Worm (Caenorhabditis elegans) whole organism, L3 larva: ENCODE data around the gene lin-38.

ENCODE experiments used
- aly-2 ChIP-seq: fragments of 150-350 bp; optimal IDR thresholded peaks from 2 replicates; lab custom pipeline; 2014; ENCODE audit warnings: missing biosample characterization, missing genetic modification characterization
- ama-1 ChIP-seq: fragments of 150-350 bp; optimal IDR thresholded peaks from 2 replicates; lab custom pipeline; 2018
- ceh-16 ChIP-seq: sonication (generic microtip); optimal IDR thresholded peaks from 2 replicates; lab custom pipeline; 2017; ENCODE audit warnings: missing biosample characterization, missing genetic modification characterization
- ceh-28 ChIP-seq: fragments of 150-350 bp; optimal IDR thresholded peaks from 2 replicates; lab custom pipeline; 2014; ENCODE audit warnings: missing biosample characterization, missing genetic modification reagents, missing genetic modification characterization
- ceh-9 ChIP-seq: sonication (generic microtip); optimal IDR thresholded peaks from 2 replicates; lab custom pipeline; 2018; ENCODE audit warnings: missing biosample characterization, missing genetic modification characterization
- daf-12 ChIP-seq: fragments of 150-350 bp; optimal IDR thresholded peaks from 2 replicates; lab custom pipeline; 2014; ENCODE audit warnings: missing biosample characterization, missing genetic modification reagents, missing genetic modification characterization
- egl-27 ChIP-seq: sonication (generic microtip); optimal IDR thresholded peaks from 4 replicates; lab custom pipeline; 2017; ENCODE audit warnings: missing biosample characterization, missing genetic modification reagents, missing genetic modification characterization
- elt-1 ChIP-seq: fragments of 150-350 bp; optimal IDR thresholded peaks from 2 replicates; lab custom pipeline; 2014; ENCODE audit warnings: missing biosample characterization, missing genetic modification characterization
- elt-2 ChIP-seq: sonication (generic microtip); optimal IDR thresholded peaks from 2 replicates; lab custom pipeline; 2016; ENCODE audit warnings: missing genetic modification reagents, mild to moderate bottlenecking, missing genetic modification characterization, missing compliant biosample characterization
- elt-3 ChIP-seq, 3 experiments: fragments of 150-350 bp in 1 of 3; sonication (generic microtip) in 2 of 3; optimal IDR thresholded peaks; 2 replicates in 2 of 3; 4 replicates in 1 of 3; lab custom pipeline; 2014 to 2017; ENCODE audit warnings: missing biosample characterization in 3 of 3, missing genetic modification characterization in 3 of 3
- fkh-10 ChIP-seq: sonication (generic microtip); optimal IDR thresholded peaks from 2 replicates; lab custom pipeline; 2017; ENCODE audit warnings: missing biosample characterization, missing genetic modification reagents, missing genetic modification characterization
- fkh-2 ChIP-seq: fragments of 150-350 bp; optimal IDR thresholded peaks from 2 replicates; lab custom pipeline; 2014; ENCODE audit warnings: missing biosample characterization, missing genetic modification reagents, missing genetic modification characterization
- fos-1 ChIP-seq: fragments of 150-350 bp; optimal IDR thresholded peaks from 2 replicates; lab custom pipeline; 2014; ENCODE audit warnings: missing biosample characterization, missing genetic modification characterization
- hmg-11 ChIP-seq: sonication (generic microtip); optimal IDR thresholded peaks from 2 replicates; lab custom pipeline; 2016; ENCODE audit warnings: missing genetic modification characterization, missing compliant biosample characterization
- jun-1 ChIP-seq: fragments of 150-350 bp; optimal IDR thresholded peaks from 2 replicates; lab custom pipeline; 2014; ENCODE audit warnings: missing biosample characterization, missing genetic modification reagents, missing genetic modification characterization
- lin-15B ChIP-seq: fragments of 150-350 bp; optimal IDR thresholded peaks from 2 replicates; lab custom pipeline; 2014; ENCODE audit warnings: missing biosample characterization, missing genetic modification characterization
- lin-39 ChIP-seq: fragments of 150-350 bp; optimal IDR thresholded peaks from 2 replicates; lab custom pipeline; 2018; ENCODE audit warnings: missing biosample characterization, missing genetic modification reagents, missing genetic modification characterization
- lsy-12 ChIP-seq: sonication (generic microtip); optimal IDR thresholded peaks from 2 replicates; lab custom pipeline; 2016; ENCODE audit warnings: mild to moderate bottlenecking, missing genetic modification characterization, missing compliant biosample characterization
- mml-1 ChIP-seq: fragments of 150-350 bp; sonication (generic microtip); optimal IDR thresholded peaks from 3 replicates; lab custom pipeline; 2014; ENCODE audit warnings: missing biosample characterization, missing genetic modification characterization
- nfya-1 ChIP-seq: sonication (generic microtip); optimal IDR thresholded peaks from 2 replicates; lab custom pipeline; 2017; ENCODE audit warnings: missing genetic modification characterization, mild to moderate bottlenecking, missing compliant biosample characterization, antibody characterized with exemption, moderate library complexity; ENCODE audit not compliant: insufficient read depth
- nhr-23 ChIP-seq: fragments of 150-350 bp; optimal IDR thresholded peaks from 2 replicates; lab custom pipeline; 2014; ENCODE audit warnings: missing biosample characterization, missing genetic modification reagents, missing genetic modification characterization
- nhr-237 ChIP-seq: fragments of 150-350 bp; optimal IDR thresholded peaks from 2 replicates; lab custom pipeline; 2014; ENCODE audit warnings: missing biosample characterization, missing genetic modification characterization
- nhr-25 ChIP-seq: sonication (generic microtip); optimal IDR thresholded peaks from 2 replicates; lab custom pipeline; 2017; ENCODE audit warnings: missing biosample characterization, missing genetic modification characterization
- nhr-28 ChIP-seq: fragments of 150-350 bp; optimal IDR thresholded peaks from 2 replicates; lab custom pipeline; 2014; ENCODE audit warnings: missing biosample characterization, missing genetic modification characterization
- nhr-43 ChIP-seq: sonication (generic microtip); optimal IDR thresholded peaks from 2 replicates; lab custom pipeline; 2016; ENCODE audit warnings: mild to moderate bottlenecking, missing genetic modification characterization, missing compliant biosample characterization; ENCODE audit not compliant: poor library complexity, severe bottlenecking
- nhr-67 ChIP-seq: fragments of 150-350 bp; optimal IDR thresholded peaks from 2 replicates; lab custom pipeline; 2014; ENCODE audit warnings: missing biosample characterization, missing genetic modification characterization
- nhr-77 ChIP-seq: fragments of 150-350 bp; optimal IDR thresholded peaks from 2 replicates; lab custom pipeline; 2014; ENCODE audit warnings: missing biosample characterization, missing genetic modification characterization
- pha-4 ChIP-seq: fragments of 150-350 bp; optimal IDR thresholded peaks from 2 replicates; lab custom pipeline; 2014; ENCODE audit warnings: missing biosample characterization, missing genetic modification reagents, missing genetic modification characterization
- sea-2 ChIP-seq: fragments of 150-350 bp; sonication (generic microtip); optimal IDR thresholded peaks from 4 replicates; lab custom pipeline; 2014; ENCODE audit warnings: missing biosample characterization, missing genetic modification reagents, missing genetic modification characterization
- skn-1 ChIP-seq: fragments of 150-350 bp; optimal IDR thresholded peaks from 2 replicates; lab custom pipeline; 2014; ENCODE audit warnings: missing biosample characterization, missing genetic modification characterization
- snpc-4 ChIP-seq: fragments of 150-350 bp; optimal IDR thresholded peaks from 2 replicates; lab custom pipeline; 2014; ENCODE audit warnings: missing biosample characterization, missing genetic modification characterization
- tbx-2 ChIP-seq: sonication (generic microtip); optimal IDR thresholded peaks from 2 replicates; lab custom pipeline; 2016; ENCODE audit warnings: mild to moderate bottlenecking, missing genetic modification characterization, missing compliant biosample characterization
- unc-39 ChIP-seq: sonication (generic microtip); optimal IDR thresholded peaks from 4 replicates; lab custom pipeline; 2017; ENCODE audit warnings: missing biosample characterization, missing genetic modification characterization
- unc-62 ChIP-seq: fragments of 150-350 bp; sonication (generic microtip); optimal IDR thresholded peaks from 4 replicates; lab custom pipeline; 2014; ENCODE audit warnings: missing biosample characterization, missing genetic modification reagents, missing genetic modification characterization
- zag-1 ChIP-seq: fragments of 150-350 bp; optimal IDR thresholded peaks from 2 replicates; lab custom pipeline; 2014; ENCODE audit warnings: missing biosample characterization, missing genetic modification characterization
- ztf-11 ChIP-seq: fragments of 150-350 bp; optimal IDR thresholded peaks from 2 replicates; lab custom pipeline; 2014; ENCODE audit warnings: missing biosample characterization, missing genetic modification characterization

Gene lin-38

DNA sequence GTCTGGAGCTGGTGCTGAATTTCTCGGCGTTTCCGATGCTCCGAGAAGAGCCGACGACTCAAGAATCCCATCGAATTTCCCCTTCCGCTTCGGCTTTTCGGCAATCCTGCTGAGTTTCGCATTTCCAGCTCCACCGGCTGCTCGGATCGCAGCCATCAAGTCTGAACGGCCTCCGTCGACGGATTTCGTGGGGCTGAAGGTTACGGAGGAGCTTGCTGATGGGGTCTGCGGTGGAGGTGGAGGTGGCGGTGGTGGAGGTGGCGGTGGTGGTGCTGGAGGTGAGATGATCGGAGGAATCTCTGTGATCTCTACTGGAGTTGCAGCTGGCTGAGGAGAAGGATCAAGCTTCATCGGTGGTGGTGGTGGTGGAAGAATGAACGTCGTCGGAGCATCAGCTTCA, 32.7 kb upstream of the lin-38 start:
- no peak for TF ChIP-seq lin-39 (tag; lab: Kevin White, UChicago)
- no peak for TF ChIP-seq nhr-28
- TF ChIP-seq hmg-11, result no peak

DNA sequence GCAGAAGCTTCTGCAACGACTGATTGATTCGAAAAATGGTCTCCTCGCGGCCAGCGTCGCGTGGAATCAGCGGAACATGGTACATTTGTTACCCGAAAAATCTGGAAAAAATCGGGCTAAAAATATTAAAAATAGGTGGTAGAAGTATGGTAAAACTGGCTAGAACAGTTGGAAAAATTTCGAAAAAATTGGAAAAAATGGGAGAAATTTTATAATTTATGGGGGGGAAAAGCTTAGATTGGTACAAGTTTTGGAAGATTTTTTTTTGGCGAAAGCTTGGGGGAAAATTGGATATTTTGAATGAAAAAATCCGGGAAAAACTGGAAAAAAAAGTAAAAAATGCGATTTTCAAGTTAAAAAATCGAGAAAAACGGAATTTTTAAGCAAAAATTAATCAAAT, 28.2 kb upstream of the lin-38 start, which contains the start of gene ddl-2:
TSS of gene ddl-2 (minus strand) at position 101 of the 400 bp plus-strand sequence.
- TF ChIP-seq elt-1 (tag; lab: Kevin White, UChicago) (no peak), unc-39 (tag; lab: Kevin White, UChicago) (no peak), tbx-2 (tag; lab: Kevin White, UChicago) (no peak), aly-2 (tag; lab: Kevin White, UChicago) (no peak), snpc-4 (tag; lab: Kevin White, UChicago) (no peak), nhr-67 (no peak), nhr-23 (tag; lab: Kevin White, UChicago) (no peak), ama-1 (lab: Kevin White, UChicago) (no peak), unc-62 (no peak), nhr-43 (no peak)

DNA sequence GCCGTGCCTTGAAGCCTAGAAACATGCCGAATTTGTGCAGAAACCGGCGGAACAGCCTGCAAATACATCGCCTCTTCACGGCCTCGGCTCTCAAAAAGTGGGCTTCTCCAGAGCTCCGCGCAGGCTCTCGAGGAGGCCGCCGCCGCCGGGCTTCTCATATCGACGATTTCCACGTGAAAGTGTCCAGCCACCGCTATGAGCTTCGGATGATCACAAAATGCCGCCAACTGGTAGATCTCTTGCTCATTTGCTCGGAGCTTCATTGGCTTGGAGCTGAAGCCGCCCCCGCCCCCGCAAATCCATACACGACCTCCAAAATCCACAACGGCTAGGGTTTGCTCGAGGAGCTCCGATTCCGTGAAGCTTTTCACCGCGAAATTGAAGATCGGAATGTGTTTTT, 15.2 kb upstream of the lin-38 start:
- TF ChIP-seq nhr-67, result no peak
- TF ChIP-seq skn-1 (tag; lab: Kevin White, UChicago), result no peak
- TF ChIP-seq nhr-28, result no peak
- no peak for TF ChIP-seq hmg-11
- TF ChIP-seq nhr-23 (tag; lab: Kevin White, UChicago), result no peak
- no peak for TF ChIP-seq unc-39 (tag; lab: Kevin White, UChicago)
- no peak for TF ChIP-seq pha-4 (tag; lab: Kevin White, UChicago)
- no peak for TF ChIP-seq nhr-43
- TF ChIP-seq egl-27 (tag; lab: Kevin White, UChicago), result no peak
- no peak for TF ChIP-seq fkh-2
- no peak for TF ChIP-seq ztf-11
- TF ChIP-seq, all 47 proteins: peak for 0

DNA sequence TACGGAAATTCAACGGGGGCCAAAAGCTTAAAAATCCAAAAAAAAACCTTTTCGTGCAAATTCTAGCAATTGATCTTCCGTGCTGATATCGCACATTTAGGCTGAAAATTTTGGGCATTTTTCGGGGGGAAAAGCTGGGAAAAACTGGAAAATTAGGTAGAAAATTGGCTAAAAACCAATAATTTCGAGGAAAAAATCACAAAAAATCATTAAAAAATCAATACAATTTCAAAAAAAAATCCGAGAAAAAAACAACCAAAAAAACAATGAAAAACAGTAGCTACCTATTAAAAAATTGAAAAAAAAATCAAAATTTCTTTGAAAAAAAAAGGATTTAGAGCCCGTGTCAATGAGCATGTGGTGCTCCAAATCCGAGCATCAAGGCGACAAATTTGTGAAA, 7.9 kb upstream of the lin-38 start, which contains the start of gene Y48E1B.3:
TSS of gene Y48E1B.3 (minus strand) at position 101 of the 400 bp plus-strand sequence.
- TF ChIP-seq lin-39 (tag; lab: Kevin White, UChicago) (no peak), nhr-28 (no peak), nfya-1 (tag; lab: Kevin White, UChicago) (no peak), ztf-11 (no peak), unc-62 (no peak), zag-1 (tag; lab: Kevin White, UChicago) (no peak), lin-15B (tag; lab: Kevin White, UChicago) (no peak), nhr-237 (no peak), unc-39 (tag; lab: Kevin White, UChicago) (no peak), daf-12 (tag; lab: Kevin White, UChicago) (no peak), skn-1 (tag; lab: Kevin White, UChicago) (no peak), fkh-10 (GFP tag; lab: Kevin White, UChicago) (no peak), aly-2 (tag; lab: Kevin White, UChicago) (no peak), snpc-4 (tag; lab: Kevin White, UChicago) (no peak), tbx-2 (tag; lab: Kevin White, UChicago) (no peak), ama-1 (lab: Kevin White, UChicago) (no peak), nhr-67 (no peak), jun-1 (no peak), nhr-77 (tag; lab: Kevin White, UChicago) (no peak), mml-1 (tag; lab: Kevin White, UChicago) (no peak)
- TF ChIP-seq, all 47 proteins: peak for 0

DNA sequence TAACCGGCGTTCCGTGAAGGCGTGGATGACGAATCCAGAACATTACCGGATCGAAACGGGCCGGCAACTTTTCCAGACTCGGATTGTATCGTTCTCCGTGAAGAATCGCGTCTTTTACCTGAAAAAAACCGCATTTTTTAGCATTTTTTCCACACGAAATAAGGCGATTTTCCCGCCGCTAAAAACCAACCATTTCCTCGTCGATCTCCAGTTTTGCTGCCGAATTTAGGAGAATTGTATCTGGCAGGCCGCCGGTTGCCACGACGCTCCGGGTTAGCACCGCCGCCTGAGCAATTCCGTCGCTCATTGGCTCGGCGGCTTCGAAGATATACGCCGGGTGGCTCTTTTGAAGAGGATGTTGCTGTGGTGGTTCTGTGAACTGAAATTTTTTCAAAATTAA, 1.3 kb upstream of the lin-38 start:
- TF ChIP-seq ceh-9 (tag; lab: Kevin White, UChicago), result no peak
- no peak for TF ChIP-seq lsy-12 (tag; lab: Kevin White, UChicago)
- no peak for TF ChIP-seq sea-2 (GFP tag; lab: Kevin White, UChicago)
- no peak for TF ChIP-seq nhr-23 (tag; lab: Kevin White, UChicago)
- TF ChIP-seq daf-12 (tag; lab: Kevin White, UChicago), result no peak
- no peak for TF ChIP-seq snpc-4 (tag; lab: Kevin White, UChicago)
- TF ChIP-seq elt-3 (tag; optimal IDR thresholded peaks at IDR 0.05; lab: Kevin White, UChicago), result no peak
- TF ChIP-seq jun-1, result no peak
- TF ChIP-seq ztf-11, result no peak
- TF ChIP-seq zag-1 (tag; lab: Kevin White, UChicago), result no peak
- no peak for TF ChIP-seq nhr-25 (tag; lab: Kevin White, UChicago)
- no peak for TF ChIP-seq tbx-2 (tag; lab: Kevin White, UChicago)
- TF ChIP-seq nfya-1 (tag; lab: Kevin White, UChicago), result no peak
- TF ChIP-seq elt-2 (tag; lab: Kevin White, UChicago), result no peak
- TF ChIP-seq ceh-28 (tag; lab: Kevin White, UChicago), result no peak
- TF ChIP-seq ceh-16 (tag; lab: Kevin White, UChicago), result no peak
- no peak for TF ChIP-seq fos-1 (tag; lab: Kevin White, UChicago)
- TF ChIP-seq nhr-67, result no peak
- TF ChIP-seq, all 47 proteins: peak for 0
